Worm (Caenorhabditis elegans): ENCODE results near the gene fozi-1.

Gene fozi-1

ce11 chrIII:9288540-9288939 is 7.0 kb downstream of the fozi-1 start:
- TF ChIP-seq ets-7 (tag; optimal IDR thresholded peaks at IDR 0.05) = no peak
- TF ChIP-seq hmbx-1 (tag; optimal IDR thresholded peaks at IDR 0.05) = no peak
- TF ChIP-seq F13C5.2 (tag; optimal IDR thresholded peaks at IDR 0.05) = no peak
- TF ChIP-seq scrt-1 (GFP tag; IDR thresholded peaks at IDR 0.05) = no peak

- TF ChIP-seq tbx-37 (GFP tag; conservative IDR thresholded peaks at IDR 0.05) (no peak), scrt-1 (GFP tag; IDR thresholded peaks at IDR 0.05) (no peak), tbx-11 (GFP tag; IDR thresholded peaks at IDR 0.05) (no peak), tra-4 (tag; optimal IDR thresholded peaks at IDR 0.05) (no peak), aly-1 (tag; optimal IDR thresholded peaks at IDR 0.05) (no peak), hmg-4 (GFP tag; optimal IDR thresholded peaks at IDR 0.05) (no peak), sea-1 (GFP tag; conservative IDR thresholded peaks at IDR 0.05) (no peak), flt-1 (GFP tag; IDR thresholded peaks at IDR 0.05) (no peak), pes-1 (GFP tag; IDR thresholded peaks at IDR 0.05) (no peak), F13C5.2 (tag; optimal IDR thresholded peaks at IDR 0.05) (no peak), ceh-13 (GFP tag; optimal IDR thresholded peaks at IDR 0.05) (no peak), hnd-1 (tag; optimal IDR thresholded peaks at IDR 0.05) (no peak), hmbx-1 (tag; optimal IDR thresholded peaks at IDR 0.05) (no peak), ets-7 (tag; optimal IDR thresholded peaks at IDR 0.05) (no peak), ceh-36 (tag; optimal IDR thresholded peaks at IDR 0.05) (no peak)
These were observed 8.2 kb downstream of the fozi-1 start for ce11 chrIII:9289815-9290214.

- TF ChIP-seq tra-4 (tag; optimal IDR thresholded peaks at IDR 0.05) = no peak
- TF ChIP-seq flt-1 (GFP tag; IDR thresholded peaks at IDR 0.05) = no peak
- no peak for TF ChIP-seq hmg-4 (GFP tag; optimal IDR thresholded peaks at IDR 0.05)
- no peak for TF ChIP-seq scrt-1 (GFP tag; IDR thresholded peaks at IDR 0.05)
- TF ChIP-seq tbx-11 (GFP tag; IDR thresholded peaks at IDR 0.05) = no peak
- no peak for TF ChIP-seq pes-1 (GFP tag; IDR thresholded peaks at IDR 0.05)
- no peak for TF ChIP-seq ceh-36 (tag; optimal IDR thresholded peaks at IDR 0.05)
- TF ChIP-seq B0310.2 (tag; optimal IDR thresholded peaks at IDR 0.05) = no peak
- TF ChIP-seq aly-1 (tag; optimal IDR thresholded peaks at IDR 0.05) = no peak
- TF ChIP-seq hmbx-1 (tag; optimal IDR thresholded peaks at IDR 0.05) = no peak
- TF ChIP-seq F13C5.2 (tag; optimal IDR thresholded peaks at IDR 0.05) = no peak
- TF ChIP-seq sea-1 (GFP tag; conservative IDR thresholded peaks at IDR 0.05) = no peak
- TF ChIP-seq ama-1 (optimal IDR thresholded peaks at IDR 0.05) = no peak
These were observed 15.8 kb downstream of the fozi-1 start, which contains the start of gene K01B6.4 for ce11 chrIII:9297345-9297744. K01B6.4 (minus strand) TSS chrIII:9297445.

- TF ChIP-seq tbx-37 (GFP tag; conservative IDR thresholded peaks at IDR 0.05) = no peak
- TF ChIP-seq tra-4 (tag; optimal IDR thresholded peaks at IDR 0.05) = no peak
- no peak for TF ChIP-seq sea-1 (GFP tag; conservative IDR thresholded peaks at IDR 0.05)
- no peak for TF ChIP-seq ceh-36 (tag; optimal IDR thresholded peaks at IDR 0.05)
- no peak for TF ChIP-seq aly-1 (tag; optimal IDR thresholded peaks at IDR 0.05)
These were observed 17.5 kb downstream of the fozi-1 start for ce11 chrIII:9299116-9299515.

ce11 chrIII:9299919-9300318 is 18.3 kb downstream of the fozi-1 start, which contains the start of gene K01B6.3:
K01B6.3 (plus strand) TSS chrIII:9300219.
- no peak for TF ChIP-seq hnd-1 (tag; optimal IDR thresholded peaks at IDR 0.05)
- TF ChIP-seq sea-1 (GFP tag; conservative IDR thresholded peaks at IDR 0.05) = no peak
- no peak for TF ChIP-seq scrt-1 (GFP tag; IDR thresholded peaks at IDR 0.05)
- TF ChIP-seq F13C5.2 (tag; optimal IDR thresholded peaks at IDR 0.05) = no peak
- TF ChIP-seq B0310.2 (tag; optimal IDR thresholded peaks at IDR 0.05) = no peak
- no peak for TF ChIP-seq tbx-37 (GFP tag; conservative IDR thresholded peaks at IDR 0.05)
- TF ChIP-seq aly-1 (tag; optimal IDR thresholded peaks at IDR 0.05) = no peak

ce11 chrIII:9300670-9301069 is 19.1 kb downstream of the fozi-1 start:
- TF ChIP-seq F13C5.2 (tag; optimal IDR thresholded peaks at IDR 0.05) (no peak), aly-1 (tag; optimal IDR thresholded peaks at IDR 0.05) (no peak), ceh-36 (tag; optimal IDR thresholded peaks at IDR 0.05) (no peak), ama-1 (optimal IDR thresholded peaks at IDR 0.05) (no peak), B0310.2 (tag; optimal IDR thresholded peaks at IDR 0.05) (no peak), pes-1 (GFP tag; IDR thresholded peaks at IDR 0.05) (no peak), tra-4 (tag; optimal IDR thresholded peaks at IDR 0.05) (no peak), hmg-4 (GFP tag; optimal IDR thresholded peaks at IDR 0.05) (no peak), scrt-1 (GFP tag; IDR thresholded peaks at IDR 0.05) (no peak), ceh-13 (GFP tag; optimal IDR thresholded peaks at IDR 0.05) (no peak), hmbx-1 (tag; optimal IDR thresholded peaks at IDR 0.05) (no peak), flt-1 (GFP tag; IDR thresholded peaks at IDR 0.05) (no peak), tbx-11 (GFP tag; IDR thresholded peaks at IDR 0.05) (no peak), ets-7 (tag; optimal IDR thresholded peaks at IDR 0.05) (no peak)

ce11 chrIII:9306596-9306995 is 25.0 kb downstream of the fozi-1 start, which contains the start of gene srx-45:
srx-45 (minus strand) TSS chrIII:9306696.
- no peak for TF ChIP-seq ama-1 (optimal IDR thresholded peaks at IDR 0.05)
- TF ChIP-seq aly-1 (tag; optimal IDR thresholded peaks at IDR 0.05) = no peak

- TF ChIP-seq ceh-13 (GFP tag; optimal IDR thresholded peaks at IDR 0.05) (no peak), tra-4 (tag; optimal IDR thresholded peaks at IDR 0.05) (no peak), ets-7 (tag; optimal IDR thresholded peaks at IDR 0.05) (no peak), scrt-1 (GFP tag; IDR thresholded peaks at IDR 0.05) (no peak), hnd-1 (tag; optimal IDR thresholded peaks at IDR 0.05) (no peak), B0310.2 (tag; optimal IDR thresholded peaks at IDR 0.05) (no peak), hmbx-1 (tag; optimal IDR thresholded peaks at IDR 0.05) (no peak), F13C5.2 (tag; optimal IDR thresholded peaks at IDR 0.05) (no peak), tbx-37 (GFP tag; conservative IDR thresholded peaks at IDR 0.05) (no peak), hmg-4 (GFP tag; optimal IDR thresholded peaks at IDR 0.05) (no peak), tbx-11 (GFP tag; IDR thresholded peaks at IDR 0.05) (no peak), pes-1 (GFP tag; IDR thresholded peaks at IDR 0.05) (no peak), ceh-36 (tag; optimal IDR thresholded peaks at IDR 0.05) (no peak), aly-1 (tag; optimal IDR thresholded peaks at IDR 0.05) (no peak), ama-1 (optimal IDR thresholded peaks at IDR 0.05) (no peak), sea-1 (GFP tag; conservative IDR thresholded peaks at IDR 0.05) (no peak), flt-1 (GFP tag; IDR thresholded peaks at IDR 0.05) (no peak)
These were observed 28.3 kb downstream of the fozi-1 start for ce11 chrIII:9309840-9310239.

All from whole organism, early embryonic.